Fruit fly (Drosophila melanogaster): ENCODE data around the gene Pbgs.

- TF ChIP-seq h (optimal IDR thresholded peaks at IDR 0.05): no peak
- TF ChIP-seq ttk (optimal IDR thresholded peaks at IDR 0.05): no peak
Observed at dm6 chr3L:12258698-12259097, 12.4 kb downstream of the Pbgs start.
